Worm (Caenorhabditis elegans) whole organism, midembryonic: Measurements from ENCODE around the gene K11H12.1.

Source experiments
- T22C8.4 ChIP-seq: fragments of 200-800 bp; sonication (Bioruptor generic); IDR thresholded peaks from 2 replicates; pipeline ENCODE4 v1.3.6; 2022; ENCODE audit warnings: missing genetic modification characterization, missing compliant biosample characterization
- cog-1 ChIP-seq: sonication (generic microtip); optimal IDR thresholded peaks from 2 replicates; lab custom pipeline; 2016; ENCODE audit warnings: missing genetic modification characterization, missing compliant biosample characterization
- flt-1 ChIP-seq: fragments of 200-800 bp; sonication (Bioruptor generic); IDR thresholded peaks from 2 replicates; pipeline ENCODE4 v1.3.6; 2022; ENCODE audit warnings: missing genetic modification characterization, missing compliant biosample characterization
- med-1 ChIP-seq: sonication (generic microtip); optimal IDR thresholded peaks from 2 replicates; lab custom pipeline; 2017; ENCODE audit warnings: missing genetic modification characterization, mild to moderate bottlenecking, missing compliant biosample characterization, antibody characterized with exemption, missing genetic modification reagents; ENCODE audit not compliant: insufficient read depth
- ref-1 ChIP-seq: fragments of 200-800 bp; sonication (Bioruptor generic); conservative IDR thresholded peaks from 2 replicates; pipeline ENCODE4 v1.3.6; 2022; ENCODE audit warnings: missing genetic modification reagents, missing genetic modification characterization, missing compliant biosample characterization
- tab-1 ChIP-seq: fragments of 200-800 bp; sonication (Bioruptor generic); IDR thresholded peaks from 2 replicates; pipeline ENCODE4 v1.3.6; 2022; ENCODE audit warnings: missing genetic modification characterization, missing compliant biosample characterization
- ztf-23 ChIP-seq: fragments of 200-800 bp; sonication (Bioruptor generic); IDR thresholded peaks from 2 replicates; pipeline ENCODE4 v1.3.6; 2022; ENCODE audit warnings: missing genetic modification reagents, missing genetic modification characterization, missing compliant biosample characterization
- ztf-29 ChIP-seq: fragments of 200-800 bp; sonication (Bioruptor generic); IDR thresholded peaks from 2 replicates; pipeline ENCODE4 v1.3.6; 2022; ENCODE audit warnings: missing genetic modification reagents, missing genetic modification characterization, missing compliant biosample characterization

ce11 chrIV:684197-684596 lies 31.0 kb upstream of the K11H12.1 start, which contains the start of gene cutl-28:
- TF ChIP-seq T22C8.4 (GFP tag; lab: Robert Waterston, UW) = no peak
- no peak for TF ChIP-seq flt-1 (GFP tag; lab: Robert Waterston, UW)
- TF ChIP-seq ztf-29 (GFP tag; lab: Robert Waterston, UW) = no peak
- TF ChIP-seq med-1 (GFP tag; lab: Kevin White, UChicago) = no peak
- no peak for TF ChIP-seq ztf-23 (GFP tag; lab: Robert Waterston, UW)
- TF ChIP-seq ref-1 (GFP tag; lab: Robert Waterston, UW) = no peak
- no peak for TF ChIP-seq cog-1 (tag; lab: Kevin White, UChicago)
- no peak for TF ChIP-seq tab-1 (GFP tag; lab: Robert Waterston, UW)
